Worm (Caenorhabditis elegans): Measurements from ENCODE around the gene F44A2.5.

ce11 chrV:9271835-9272234 lies 25.6 kb upstream of the F44A2.5 start:
- no peak for TF ChIP-seq hlh-8 (tag; optimal IDR thresholded peaks at IDR 0.05)
- TF ChIP-seq elt-2 (tag; optimal IDR thresholded peaks at IDR 0.05): no peak
- no peak for TF ChIP-seq ahr-1 (tag; optimal IDR thresholded peaks at IDR 0.05)
